Worm (Caenorhabditis elegans) whole organism, early embryonic: Measurements from ENCODE around the gene mrpl-53.

Experiments
- B0310.2 ChIP-seq: sonication (generic microtip); optimal IDR thresholded peaks from 2 replicates; lab custom pipeline; 2016; ENCODE audit warnings: mild to moderate bottlenecking, missing genetic modification characterization, missing compliant biosample characterization
- F13C5.2 ChIP-seq: sonication (generic microtip); optimal IDR thresholded peaks from 2 replicates; lab custom pipeline; 2017; ENCODE audit warnings: mild to moderate bottlenecking, missing genetic modification characterization, inconsistent platforms, missing compliant biosample characterization
- aly-1 ChIP-seq: sonication (generic microtip); optimal IDR thresholded peaks from 2 replicates; lab custom pipeline; 2016; ENCODE audit warnings: missing genetic modification characterization, missing compliant biosample characterization
- ama-1 ChIP-seq: fragments of 150-350 bp; optimal IDR thresholded peaks from 2 replicates; lab custom pipeline; 2014
- ceh-13 ChIP-seq: fragments of 200-800 bp; sonication (Bioruptor generic); optimal IDR thresholded peaks from 2 replicates; lab custom pipeline; 2018; ENCODE audit warnings: mild to moderate bottlenecking, missing genetic modification characterization, missing compliant biosample characterization
- ceh-36 ChIP-seq: sonication (generic microtip); optimal IDR thresholded peaks from 2 replicates; lab custom pipeline; 2016; ENCODE audit warnings: missing genetic modification characterization, inconsistent platforms, missing compliant biosample characterization
- ets-7 ChIP-seq: sonication (generic microtip); optimal IDR thresholded peaks from 2 replicates; lab custom pipeline; 2016; ENCODE audit warnings: missing genotype, missing genetic modification characterization, missing compliant biosample characterization
- flt-1 ChIP-seq: fragments of 200-800 bp; sonication (Bioruptor generic); IDR thresholded peaks from 2 replicates; pipeline ENCODE4 v1.3.6; 2022; ENCODE audit warnings: missing genetic modification characterization, missing compliant biosample characterization
- hmbx-1 ChIP-seq: sonication (generic microtip); optimal IDR thresholded peaks from 2 replicates; lab custom pipeline; 2016; ENCODE audit warnings: mild to moderate bottlenecking, missing genetic modification characterization, missing compliant biosample characterization
- hmg-4 ChIP-seq: fragments of 200-800 bp; sonication (Bioruptor generic); optimal IDR thresholded peaks from 2 replicates; lab custom pipeline; 2018; ENCODE audit warnings: mild to moderate bottlenecking, missing genetic modification characterization, missing compliant biosample characterization
- hnd-1 ChIP-seq: sonication (generic microtip); optimal IDR thresholded peaks from 2 replicates; lab custom pipeline; 2016; ENCODE audit warnings: missing genetic modification characterization, missing compliant biosample characterization
- pes-1 ChIP-seq: fragments of 200-800 bp; sonication (Bioruptor generic); IDR thresholded peaks from 2 replicates; pipeline ENCODE4 v1.3.6; 2022; ENCODE audit warnings: missing genetic modification reagents, missing genetic modification characterization, missing compliant biosample characterization
- scrt-1 ChIP-seq: fragments of 200-800 bp; sonication (Bioruptor generic); IDR thresholded peaks from 2 replicates; pipeline ENCODE4 v1.3.6; 2022; ENCODE audit warnings: missing genetic modification characterization, missing compliant biosample characterization
- sea-1 ChIP-seq: fragments of 200-800 bp; sonication (Bioruptor generic); conservative IDR thresholded peaks from 2 replicates; pipeline ENCODE4 v1.3.6; 2022; ENCODE audit warnings: missing genetic modification characterization, missing compliant biosample characterization
- tbx-11 ChIP-seq: fragments of 200-800 bp; sonication (Bioruptor generic); IDR thresholded peaks from 2 replicates; pipeline ENCODE4 v1.3.6; 2022; ENCODE audit warnings: missing genetic modification characterization, missing compliant biosample characterization
- tbx-37 ChIP-seq: fragments of 200-800 bp; sonication (Bioruptor generic); conservative IDR thresholded peaks from 2 replicates; pipeline ENCODE4 v1.3.6; 2022; ENCODE audit warnings: missing genetic modification reagents, missing genetic modification characterization, missing compliant biosample characterization
- tra-4 ChIP-seq: sonication (generic microtip); optimal IDR thresholded peaks from 2 replicates; lab custom pipeline; 2017; ENCODE audit warnings: missing genetic modification characterization, missing compliant biosample characterization

The mrpl-53 gene

ce11 chrII:9558906-9559305 lies 38.5 kb upstream of the mrpl-53 start:
- TF ChIP-seq scrt-1 (GFP tag; lab: Robert Waterston, UW) (no peak), pes-1 (GFP tag; lab: Robert Waterston, UW) (no peak), B0310.2 (tag; lab: Kevin White, UChicago) (no peak), tbx-37 (GFP tag; lab: Robert Waterston, UW) (no peak), hmbx-1 (tag; lab: Kevin White, UChicago) (no peak), tra-4 (tag; lab: Kevin White, UChicago) (no peak), ceh-36 (no peak), ceh-13 (GFP tag; lab: Kevin White, UChicago) (no peak), aly-1 (tag; lab: Kevin White, UChicago) (no peak), hmg-4 (GFP tag; lab: Kevin White, UChicago) (no peak)

ce11 chrII:9559929-9560328 lies 37.5 kb upstream of the mrpl-53 start, which contains the start of gene F35H8.4:
Gene F35H8.4, minus strand, starts transcription at chrII:9560029.
- no peak for TF ChIP-seq ceh-36
- TF ChIP-seq scrt-1 (GFP tag; lab: Robert Waterston, UW): no peak
- no peak for TF ChIP-seq tbx-11 (GFP tag; lab: Robert Waterston, UW)
- no peak for TF ChIP-seq F13C5.2 (tag; lab: Kevin White, UChicago)
- no peak for TF ChIP-seq ceh-13 (GFP tag; lab: Kevin White, UChicago)
- no peak for TF ChIP-seq tbx-37 (GFP tag; lab: Robert Waterston, UW)
- TF ChIP-seq flt-1 (GFP tag; lab: Robert Waterston, UW): no peak
- no peak for TF ChIP-seq pes-1 (GFP tag; lab: Robert Waterston, UW)
- TF ChIP-seq B0310.2 (tag; lab: Kevin White, UChicago): no peak
- no peak for TF ChIP-seq ets-7 (tag; lab: Kevin White, UChicago)
- no peak for TF ChIP-seq hnd-1 (tag; lab: Kevin White, UChicago)
- TF ChIP-seq tra-4 (tag; lab: Kevin White, UChicago): no peak
- no peak for TF ChIP-seq hmg-4 (GFP tag; lab: Kevin White, UChicago)
- no peak for TF ChIP-seq sea-1 (GFP tag; lab: Robert Waterston, UW)
- no peak for TF ChIP-seq ama-1 (lab: Kevin White, UChicago)
- TF ChIP-seq aly-1 (tag; lab: Kevin White, UChicago): no peak
- no peak for TF ChIP-seq hmbx-1 (tag; lab: Kevin White, UChicago)

ce11 chrII:9560895-9561294 lies 36.5 kb upstream of the mrpl-53 start:
- no peak for TF ChIP-seq tbx-37 (GFP tag; lab: Robert Waterston, UW)
- no peak for TF ChIP-seq pes-1 (GFP tag; lab: Robert Waterston, UW)
- TF ChIP-seq ceh-36: no peak
- TF ChIP-seq B0310.2 (tag; lab: Kevin White, UChicago): no peak
- TF ChIP-seq hmbx-1 (tag; lab: Kevin White, UChicago): no peak
- TF ChIP-seq tbx-11 (GFP tag; lab: Robert Waterston, UW): no peak
- TF ChIP-seq hmg-4 (GFP tag; lab: Kevin White, UChicago): no peak
- TF ChIP-seq F13C5.2 (tag; lab: Kevin White, UChicago): no peak
- no peak for TF ChIP-seq hnd-1 (tag; lab: Kevin White, UChicago)
- TF ChIP-seq ama-1 (lab: Kevin White, UChicago): no peak
- TF ChIP-seq flt-1 (GFP tag; lab: Robert Waterston, UW): no peak
- no peak for TF ChIP-seq ets-7 (tag; lab: Kevin White, UChicago)

ce11 chrII:9566045-9566444 lies 31.4 kb upstream of the mrpl-53 start:
- TF ChIP-seq ceh-13 (GFP tag; lab: Kevin White, UChicago): peak; percentile 90
- TF ChIP-seq ceh-36: peak; percentile 94
- peak; percentile 95 for TF ChIP-seq flt-1 (GFP tag; lab: Robert Waterston, UW)
- TF ChIP-seq F13C5.2 (tag; lab: Kevin White, UChicago): peak; percentile 95
- TF ChIP-seq tbx-11 (GFP tag; lab: Robert Waterston, UW): peak; percentile 95
- peak; percentile 55 for TF ChIP-seq tra-4 (tag; lab: Kevin White, UChicago)
- peak; percentile 84 for TF ChIP-seq ets-7 (tag; lab: Kevin White, UChicago)
- peak; percentile 92 for TF ChIP-seq sea-1 (GFP tag; lab: Robert Waterston, UW)
- TF ChIP-seq aly-1 (tag; lab: Kevin White, UChicago): peak; percentile 95
- peak; percentile 86 for TF ChIP-seq hmg-4 (GFP tag; lab: Kevin White, UChicago)
- TF ChIP-seq hnd-1 (tag; lab: Kevin White, UChicago): peak; percentile 79
- no peak for TF ChIP-seq ama-1 (lab: Kevin White, UChicago)
- TF ChIP-seq scrt-1 (GFP tag; lab: Robert Waterston, UW): peak; percentile 93
- TF ChIP-seq B0310.2 (tag; lab: Kevin White, UChicago): peak; percentile 91
- TF ChIP-seq pes-1 (GFP tag; lab: Robert Waterston, UW): peak; percentile 95
- TF ChIP-seq hmbx-1 (tag; lab: Kevin White, UChicago): peak; percentile 70
- peak; percentile 92 for TF ChIP-seq tbx-37 (GFP tag; lab: Robert Waterston, UW)

- no peak for TF ChIP-seq tbx-11 (GFP tag; lab: Robert Waterston, UW)
- TF ChIP-seq ceh-36: no peak
Measured at ce11 chrII:9573412-9573811, 24.0 kb upstream of the mrpl-53 start.

DNA sequence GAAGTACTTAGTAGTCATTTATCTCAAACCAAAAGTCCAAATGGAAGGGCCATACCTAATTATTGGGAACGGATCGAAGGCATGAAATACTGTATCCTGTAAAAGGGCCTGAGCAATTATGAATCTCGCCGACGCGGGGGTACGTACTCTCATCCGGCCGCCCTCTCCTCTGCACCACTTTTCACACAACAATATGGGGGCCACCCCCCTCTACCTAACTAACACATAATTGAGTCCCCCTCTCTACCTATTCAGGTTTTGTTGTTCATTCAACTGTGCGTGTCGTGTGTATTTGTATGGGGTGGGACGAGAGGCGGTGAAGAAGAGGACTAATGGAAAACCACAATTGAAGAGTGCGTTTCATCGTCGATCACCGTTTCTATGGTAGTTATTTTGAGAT lies 23.0 kb upstream of the mrpl-53 start:
- no peak for TF ChIP-seq ets-7 (tag; lab: Kevin White, UChicago)
- no peak for TF ChIP-seq flt-1 (GFP tag; lab: Robert Waterston, UW)
- peak; percentile 39 for TF ChIP-seq hmg-4 (GFP tag; lab: Kevin White, UChicago)
- peak; percentile 20 for TF ChIP-seq F13C5.2 (tag; lab: Kevin White, UChicago)
- TF ChIP-seq tbx-11 (GFP tag; lab: Robert Waterston, UW): no peak

DNA sequence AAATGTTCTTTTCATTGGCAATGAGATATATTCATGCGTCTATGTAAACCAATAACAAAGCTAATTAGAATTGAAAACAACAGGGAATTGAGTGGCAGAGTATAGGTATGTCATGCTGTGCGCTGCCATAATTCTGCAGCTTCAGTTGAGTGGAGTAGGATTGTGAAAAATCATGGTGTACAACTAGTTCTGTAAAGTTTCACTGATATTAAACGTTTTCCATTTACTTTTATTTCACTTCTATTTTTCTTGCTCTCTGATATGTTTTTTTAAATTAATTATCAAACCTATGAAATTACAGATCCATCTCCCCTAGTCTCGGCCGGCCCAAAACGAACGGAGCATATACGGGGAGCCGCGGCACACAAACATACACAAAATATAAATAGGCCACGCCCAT lies 21.8 kb upstream of the mrpl-53 start, which contains the start of gene exc-7:
Gene exc-7, plus strand, starts transcription at position 301 of the 400 bp plus-strand sequence.
- no peak for TF ChIP-seq hmbx-1 (tag; lab: Kevin White, UChicago)
- no peak for TF ChIP-seq sea-1 (GFP tag; lab: Robert Waterston, UW)
- no peak for TF ChIP-seq flt-1 (GFP tag; lab: Robert Waterston, UW)
- TF ChIP-seq tra-4 (tag; lab: Kevin White, UChicago): no peak
- no peak for TF ChIP-seq tbx-11 (GFP tag; lab: Robert Waterston, UW)
- no peak for TF ChIP-seq ets-7 (tag; lab: Kevin White, UChicago)
- TF ChIP-seq aly-1 (tag; lab: Kevin White, UChicago): no peak
- no peak for TF ChIP-seq ceh-36
- no peak for TF ChIP-seq ceh-13 (GFP tag; lab: Kevin White, UChicago)
- TF ChIP-seq scrt-1 (GFP tag; lab: Robert Waterston, UW): no peak
- TF ChIP-seq tbx-37 (GFP tag; lab: Robert Waterston, UW): no peak
